Fruit fly (Drosophila melanogaster) whole organism, adult: Measurements from ENCODE around the gene MTF-1.

Experiments
- CG11617 ChIP-seq: fragments of 200-800 bp; sonication (Bioruptor generic); optimal IDR thresholded peaks from 2 replicates; lab custom pipeline; 2017; ENCODE audit warnings: mild to moderate bottlenecking, missing biosample characterization, missing genetic modification reagents, missing genetic modification characterization
- CG12768 ChIP-seq: fragments of 200-800 bp; sonication (Bioruptor generic); optimal IDR thresholded peaks from 2 replicates; lab custom pipeline; 2017; ENCODE audit warnings: missing biosample characterization, missing genetic modification characterization, mild to moderate bottlenecking, moderate library complexity, missing genetic modification reagents
- CG14711 ChIP-seq: fragments of 200-800 bp; sonication (Bioruptor generic); optimal IDR thresholded peaks from 2 replicates; lab custom pipeline; 2018; ENCODE audit warnings: missing biosample characterization, mild to moderate bottlenecking, missing genetic modification characterization, moderate library complexity
- CG1620 ChIP-seq: fragments of 200-800 bp; sonication (Bioruptor generic); optimal IDR thresholded peaks from 2 replicates; lab custom pipeline; 2016; ENCODE audit warnings: missing biosample characterization, missing genetic modification characterization
- CG33017 ChIP-seq: fragments of 200-800 bp; sonication (Bioruptor generic); optimal IDR thresholded peaks from 2 replicates; lab custom pipeline; 2018; ENCODE audit warnings: missing biosample characterization, mild to moderate bottlenecking, missing genetic modification characterization, moderate library complexity
- CG5204 ChIP-seq: fragments of 200-800 bp; sonication (Bioruptor generic); optimal IDR thresholded peaks from 2 replicates; lab custom pipeline; 2016; ENCODE audit warnings: missing biosample characterization, missing genetic modification characterization
- CG7045 ChIP-seq: fragments of 200-800 bp; sonication (Bioruptor generic); optimal IDR thresholded peaks from 2 replicates; lab custom pipeline; 2017; ENCODE audit warnings: missing biosample characterization, mild to moderate bottlenecking, missing genetic modification characterization
- CG7101 ChIP-seq: fragments of 200-800 bp; sonication (Bioruptor generic); optimal IDR thresholded peaks from 2 replicates; lab custom pipeline; 2018; ENCODE audit warnings: missing biosample characterization, mild to moderate bottlenecking, missing genetic modification characterization, moderate library complexity
- Clk ChIP-seq: fragments of 200-800 bp; sonication (Bioruptor generic); optimal IDR thresholded peaks from 2 replicates; lab custom pipeline; 2017; ENCODE audit warnings: missing biosample characterization, missing genetic modification characterization
- Crg-1 ChIP-seq: fragments of 200-800 bp; sonication (Bioruptor generic); optimal IDR thresholded peaks from 2 replicates; lab custom pipeline; 2016; ENCODE audit warnings: missing biosample characterization, missing genetic modification characterization
- Hr96 ChIP-seq: fragments of 200-800 bp; sonication (Bioruptor generic); optimal IDR thresholded peaks from 2 replicates; lab custom pipeline; 2016; ENCODE audit warnings: missing biosample characterization, missing genetic modification characterization
- Mnt ChIP-seq: fragments of 200-800 bp; sonication (Bioruptor generic); optimal IDR thresholded peaks from 2 replicates; lab custom pipeline; 2016; ENCODE audit warnings: missing biosample characterization, mild to moderate bottlenecking, missing genetic modification characterization
- bab1 ChIP-seq: fragments of 200-800 bp; sonication (Bioruptor generic); optimal IDR thresholded peaks from 3 replicates; lab custom pipeline; 2019; ENCODE audit warnings: missing biosample characterization, mild to moderate bottlenecking, missing genetic modification characterization, moderate library complexity
- cic ChIP-seq: fragments of 200-800 bp; sonication (Bioruptor generic); optimal IDR thresholded peaks from 2 replicates; lab custom pipeline; 2017; ENCODE audit warnings: missing biosample characterization, mild to moderate bottlenecking, missing genetic modification characterization, moderate library complexity
- cnc ChIP-seq, 2 experiments: fragments of >200 bp; optimal IDR thresholded peaks; 2 replicates each; lab custom pipeline; 2017
- kay ChIP-seq: fragments of 200-800 bp; sonication (Bioruptor generic); peaks from one replicate; lab custom pipeline; 2016; ENCODE audit warnings: missing biosample characterization, missing genetic modification characterization, borderline replicate concordance
- ovo ChIP-seq: fragments of 200-800 bp; sonication (Bioruptor generic); optimal IDR thresholded peaks from 2 replicates; lab custom pipeline; 2016; ENCODE audit warnings: missing biosample characterization, missing genetic modification characterization
- pad ChIP-seq: fragments of 200-800 bp; sonication (Bioruptor generic); optimal IDR thresholded peaks from 3 replicates; lab custom pipeline; 2017; ENCODE audit warnings: missing biosample characterization, missing genetic modification characterization, mild to moderate bottlenecking, moderate library complexity, missing genetic modification reagents
- tj ChIP-seq: fragments of 200-800 bp; sonication (Bioruptor generic); optimal IDR thresholded peaks from 3 replicates; lab custom pipeline; 2017; ENCODE audit warnings: missing biosample characterization, mild to moderate bottlenecking, missing genetic modification characterization, moderate library complexity
- toe ChIP-seq: fragments of 200-800 bp; sonication (Bioruptor generic); optimal IDR thresholded peaks from 2 replicates; lab custom pipeline; 2016; ENCODE audit warnings: missing biosample characterization, missing genetic modification characterization

MTF-1 gene

DNA sequence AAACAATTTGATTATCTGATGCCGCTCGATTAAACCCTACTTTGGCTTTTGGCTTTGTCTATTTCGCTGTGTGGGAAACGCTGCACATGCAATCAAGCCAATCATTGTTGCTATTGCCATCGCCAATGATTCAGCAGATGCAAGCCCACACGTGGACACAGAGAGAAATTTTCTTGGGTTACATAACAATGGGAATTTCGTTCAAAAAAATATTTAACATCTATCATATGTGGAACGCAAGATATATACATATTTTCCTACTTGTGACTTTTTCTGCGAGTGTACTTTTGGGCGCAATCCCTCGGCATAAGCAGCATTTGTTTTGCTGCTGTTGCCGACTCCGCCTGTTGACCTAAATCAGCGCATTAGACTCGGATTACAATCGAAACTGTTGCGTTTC is 10.8 kb upstream of the MTF-1 start:
- TF ChIP-seq CG11617 (GFP tag; lab: Kevin White, UChicago) (no peak), Mnt (GFP tag; lab: Kevin White, UChicago) (no peak), CG5204 (GFP tag; lab: Kevin White, UChicago) (peak; percentile 35), tj (GFP tag; lab: Kevin White, UChicago) (peak; percentile 54), cnc (optimal IDR thresholded peaks at IDR 0.05; lab: Kevin White, UChicago) (peak; percentile 40 to 63), CG1620 (GFP tag; lab: Kevin White, UChicago) (no peak), CG7045 (GFP tag; lab: Kevin White, UChicago) (no peak), toe (GFP tag; lab: Kevin White, UChicago) (no peak), ovo (GFP tag; lab: Kevin White, UChicago) (no peak), CG12768 (GFP tag; lab: Kevin White, UChicago) (peak; percentile 24), bab1 (peak; percentile 41), CG14711 (tag; lab: Kevin White, UChicago) (no peak), Hr96 (GFP tag; lab: Kevin White, UChicago) (peak; percentile 38), CG7101 (tag; lab: Kevin White, UChicago) (no peak)

DNA sequence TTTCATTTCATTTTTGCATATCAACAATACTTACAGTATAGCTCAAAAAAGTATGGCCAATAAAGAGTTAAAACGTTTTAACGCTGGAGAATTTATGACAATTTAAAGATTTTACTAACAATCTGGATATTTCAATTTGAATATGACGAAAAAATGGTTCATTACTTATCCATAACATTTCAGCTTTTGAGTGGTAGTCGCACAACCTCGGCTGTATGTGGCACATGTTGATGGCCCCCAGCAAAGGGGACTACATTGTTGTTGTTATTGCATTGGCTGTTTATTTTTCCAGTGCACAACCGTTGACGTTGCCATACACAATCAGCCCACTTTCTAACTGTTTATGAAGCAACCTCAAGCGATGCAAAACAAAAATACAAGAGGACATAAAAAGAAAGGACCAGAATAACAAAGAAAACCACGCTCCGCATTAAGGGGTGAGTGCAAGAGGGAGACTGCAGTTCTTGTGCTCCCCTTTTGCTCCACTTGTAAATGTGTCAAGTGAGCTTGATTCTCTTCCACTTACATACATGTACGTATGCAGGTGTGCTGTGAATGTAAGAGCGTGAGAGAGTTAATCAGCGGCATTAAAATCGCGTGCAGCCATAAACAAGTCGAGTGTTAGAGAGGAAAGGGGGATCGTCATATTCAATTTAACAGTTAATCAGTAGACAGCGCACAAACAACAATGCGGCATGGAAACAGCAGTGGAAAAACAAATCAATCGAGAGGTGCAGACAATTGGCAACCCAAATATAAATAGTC is 9.9 kb upstream of the MTF-1 start:
- peak; percentile 88 for TF ChIP-seq CG12768 (GFP tag; lab: Kevin White, UChicago)
- peak; percentile 80 for TF ChIP-seq Hr96 (GFP tag; lab: Kevin White, UChicago)
- peak; percentile 89 for TF ChIP-seq CG5204 (GFP tag; lab: Kevin White, UChicago)
- peak; percentile 84 for TF ChIP-seq CG1620 (GFP tag; lab: Kevin White, UChicago)
- peak; percentile 95 for TF ChIP-seq CG7045 (GFP tag; lab: Kevin White, UChicago)
- TF ChIP-seq kay: peak; percentile 96
- peak; percentile 91 for TF ChIP-seq CG14711 (tag; lab: Kevin White, UChicago)
- peak; percentile 87 for TF ChIP-seq Crg-1 (GFP tag; lab: Kevin White, UChicago)
- peak; percentile 96 for TF ChIP-seq CG33017 (tag; lab: Kevin White, UChicago)
- peak; percentile 95 for TF ChIP-seq CG11617 (GFP tag; lab: Kevin White, UChicago)
- TF ChIP-seq CG7101 (tag; lab: Kevin White, UChicago): peak; percentile 95
- peak; percentile 61 for TF ChIP-seq Clk (GFP tag; lab: Kevin White, UChicago)
- peak; percentile 84 for TF ChIP-seq ovo (GFP tag; lab: Kevin White, UChicago)
- TF ChIP-seq cic (GFP tag; lab: Kevin White, UChicago): peak; percentile 87
- TF ChIP-seq pad (GFP tag; lab: Kevin White, UChicago): peak; percentile 92
- peak; percentile 98 for TF ChIP-seq bab1
- TF ChIP-seq cnc (optimal IDR thresholded peaks at IDR 0.05; lab: Kevin White, UChicago): no peak
- peak; percentile 94 for TF ChIP-seq tj (GFP tag; lab: Kevin White, UChicago)
- peak; percentile 89 for TF ChIP-seq Mnt (GFP tag; lab: Kevin White, UChicago)
- TF ChIP-seq toe (GFP tag; lab: Kevin White, UChicago): peak; percentile 58

DNA sequence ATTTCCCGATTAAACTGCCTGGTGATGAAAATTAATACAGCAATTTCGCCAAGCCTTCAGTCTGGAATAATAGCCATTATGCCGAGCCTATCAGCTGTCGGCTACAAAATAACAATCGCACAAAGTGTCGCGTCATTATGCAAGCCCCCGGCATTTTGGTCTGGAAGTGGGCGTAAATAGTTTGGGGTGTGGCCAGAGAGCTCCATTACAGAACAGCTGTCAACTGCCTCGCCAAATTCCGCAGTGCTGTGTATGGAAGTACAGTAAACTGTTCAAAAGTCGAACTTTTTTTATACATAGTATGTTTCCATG is 9.3 kb upstream of the MTF-1 start:
- peak; percentile 71 to 73 for TF ChIP-seq cnc (optimal IDR thresholded peaks at IDR 0.05; lab: Kevin White, UChicago)
- no peak for TF ChIP-seq CG12768 (GFP tag; lab: Kevin White, UChicago)

DNA sequence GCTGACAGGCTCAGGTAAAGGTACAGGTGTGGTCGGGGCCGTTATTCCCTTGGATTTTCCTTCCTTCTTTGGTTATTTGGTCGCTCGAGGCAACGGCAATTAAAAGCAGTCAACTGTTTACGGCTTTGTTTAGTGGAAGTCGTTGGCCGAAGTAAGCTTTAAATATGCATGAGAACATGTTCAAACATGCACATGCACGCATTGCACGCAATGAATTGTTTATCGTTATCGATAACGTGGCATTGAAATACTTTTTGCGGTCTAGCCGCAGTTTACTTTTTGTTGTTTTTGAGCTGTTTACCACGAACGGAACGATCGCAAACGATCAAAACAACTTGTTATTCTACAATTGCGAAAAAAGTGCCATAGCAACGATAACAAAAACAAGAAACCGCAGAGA is 8.5 kb upstream of the MTF-1 start:
- TF ChIP-seq tj (GFP tag; lab: Kevin White, UChicago) (peak; percentile 33), CG7045 (GFP tag; lab: Kevin White, UChicago) (no peak), ovo (GFP tag; lab: Kevin White, UChicago) (peak; percentile 26), cic (GFP tag; lab: Kevin White, UChicago) (peak; percentile 32)

DNA sequence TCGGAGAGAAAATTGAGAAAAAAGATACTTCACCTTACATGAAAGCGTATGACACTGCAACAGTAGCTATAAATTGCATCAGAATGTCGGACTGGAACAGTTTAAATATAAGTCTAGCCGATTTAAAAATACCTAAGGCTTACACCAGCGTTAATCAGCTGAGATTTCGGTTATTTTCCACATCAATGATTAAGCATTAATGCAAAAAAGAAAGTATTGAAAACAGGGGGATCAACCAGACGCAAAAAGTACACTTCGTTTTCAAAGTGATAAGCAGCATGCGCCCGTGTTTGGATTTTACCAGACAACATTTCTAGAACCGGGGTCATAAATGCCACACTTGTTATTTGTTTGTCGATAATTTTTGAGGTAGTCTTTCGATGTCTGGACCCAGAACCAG is 8.0 kb upstream of the MTF-1 start:
- TF ChIP-seq kay (no peak), bab1 (no peak), cnc (optimal IDR thresholded peaks at IDR 0.05; lab: Kevin White, UChicago) (peak in 1 of 2 experiments; percentile 62)

DNA sequence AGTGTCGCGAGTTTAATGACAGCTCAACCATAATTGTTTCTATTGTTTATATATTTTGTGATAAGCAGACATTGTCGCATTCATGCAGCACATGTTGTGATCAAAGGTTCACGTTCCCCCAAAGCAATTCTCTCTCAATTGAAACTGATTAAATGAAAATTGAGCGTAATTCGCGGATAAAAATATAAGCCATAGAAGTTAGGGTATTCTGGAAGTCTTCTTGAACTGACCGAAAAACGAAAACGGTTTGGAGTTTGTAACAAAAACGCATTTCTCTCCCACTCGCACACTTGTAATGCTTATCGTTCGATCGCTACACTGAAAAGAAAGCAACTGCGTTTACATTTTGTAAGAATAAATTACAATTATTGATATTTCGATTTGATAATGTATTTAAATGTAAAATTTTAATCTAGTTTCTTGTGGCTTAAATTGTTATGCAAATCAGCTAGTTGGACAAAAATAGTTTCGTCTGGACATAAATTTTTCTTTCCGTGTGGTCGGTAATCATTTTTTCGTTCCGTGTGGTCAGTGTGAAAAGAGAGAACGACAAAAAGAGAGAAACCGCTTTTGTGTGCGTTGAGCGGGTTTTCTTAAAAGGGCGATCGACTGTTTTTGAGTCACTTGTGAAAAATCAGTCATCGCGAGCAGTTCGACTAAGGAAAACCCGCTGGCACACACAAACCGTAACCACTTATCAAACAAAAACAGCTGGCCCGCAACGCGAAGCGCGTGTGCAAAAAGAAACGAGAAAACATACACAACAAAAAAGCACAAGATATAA is 7.3 kb upstream of the MTF-1 start, which contains the start of gene aay:
Gene aay (plus strand): TSS at position 618 of the 784 bp plus-strand sequence.
- TF ChIP-seq Mnt (GFP tag; lab: Kevin White, UChicago) (peak; percentile 97), toe (GFP tag; lab: Kevin White, UChicago) (peak; percentile 98), Crg-1 (GFP tag; lab: Kevin White, UChicago) (peak; percentile 92), kay (peak; percentile 100), tj (GFP tag; lab: Kevin White, UChicago) (peak; percentile 96), CG5204 (GFP tag; lab: Kevin White, UChicago) (peak; percentile 99), CG1620 (GFP tag; lab: Kevin White, UChicago) (peak; percentile 97), CG33017 (tag; lab: Kevin White, UChicago) (peak; percentile 100), CG14711 (tag; lab: Kevin White, UChicago) (peak; percentile 98), CG7101 (tag; lab: Kevin White, UChicago) (peak; percentile 99), ovo (GFP tag; lab: Kevin White, UChicago) (peak; percentile 96), pad (GFP tag; lab: Kevin White, UChicago) (peak; percentile 94), Clk (GFP tag; lab: Kevin White, UChicago) (peak; percentile 98), cnc (optimal IDR thresholded peaks at IDR 0.05; lab: Kevin White, UChicago) (no peak), CG12768 (GFP tag; lab: Kevin White, UChicago) (peak; percentile 99), CG7045 (GFP tag; lab: Kevin White, UChicago) (peak; percentile 99), CG11617 (GFP tag; lab: Kevin White, UChicago) (peak; percentile 99), Hr96 (GFP tag; lab: Kevin White, UChicago) (peak; percentile 98), cic (GFP tag; lab: Kevin White, UChicago) (peak; percentile 97), bab1 (peak; percentile 99)
